Worm (Caenorhabditis elegans): ENCODE data around the gene C39B10.1.

ce11 chrX:10429203-10429602 lies 34.2 kb downstream of the C39B10.1 start:
- TF ChIP-seq nhr-23 (tag; optimal IDR thresholded peaks at IDR 0.05) (no peak), mab-5 (tag; optimal IDR thresholded peaks at IDR 0.05) (no peak), unc-62 (GFP tag; optimal IDR thresholded peaks at IDR 0.05) (no peak), nhr-11 (tag; optimal IDR thresholded peaks at IDR 0.05) (no peak), nhr-10 (tag; optimal IDR thresholded peaks at IDR 0.05) (no peak), lin-11 (tag; optimal IDR thresholded peaks at IDR 0.05) (no peak), mdl-1 (tag; optimal IDR thresholded peaks at IDR 0.05) (no peak)

Measured in whole organism, L2 larva.